Worm (Caenorhabditis elegans) whole organism, young adult: ENCODE data around the gene ZK1037.6.
"Not testable (repeated sequence)": the region's sequence is repeated elsewhere in the genome, so short reads cannot be mapped to it uniquely, and the experiment has no call there.

Experiments used
- B0019.2 ChIP-seq: fragments of 200-800 bp; sonication (Bioruptor generic); conservative IDR thresholded peaks from 2 replicates; pipeline ENCODE4 v1.3.6; 2022; ENCODE audit warnings: missing genetic modification reagents, missing genetic modification characterization, missing compliant biosample characterization
- C06A6.2 ChIP-seq: fragments of 200-800 bp; sonication (Bioruptor generic); conservative IDR thresholded peaks from 2 replicates; pipeline ENCODE4 v1.3.6; 2022; ENCODE audit warnings: missing genetic modification characterization, missing compliant biosample characterization
- C17E4.6 ChIP-seq: fragments of 200-800 bp; sonication (Bioruptor generic); IDR thresholded peaks from 2 replicates; pipeline ENCODE4 v1.3.6; 2022; ENCODE audit warnings: missing genetic modification reagents, missing genetic modification characterization, missing compliant biosample characterization
- D2030.7 ChIP-seq: fragments of 200-800 bp; sonication (Bioruptor generic); IDR thresholded peaks from 2 replicates; pipeline ENCODE4 v1.3.6; 2022; ENCODE audit warnings: missing genetic modification reagents, missing genetic modification characterization, missing compliant biosample characterization
- F33H1.4 ChIP-seq: fragments of 200-800 bp; sonication (Bioruptor generic); IDR thresholded peaks from 2 replicates; pipeline ENCODE4 v1.3.6; 2022; ENCODE audit warnings: missing genetic modification reagents, missing genetic modification characterization, missing compliant biosample characterization
- F39B2.1 ChIP-seq: fragments of 200-800 bp; sonication (Bioruptor generic); IDR thresholded peaks from 2 replicates; pipeline ENCODE4 v1.3.6; 2022; ENCODE audit warnings: missing genetic modification reagents, missing genetic modification characterization, missing compliant biosample characterization
- Y53F4B.3 ChIP-seq: fragments of 200-800 bp; sonication (Bioruptor generic); IDR thresholded peaks from 2 replicates; pipeline ENCODE4 v1.3.6; 2022; ENCODE audit warnings: missing genetic modification reagents, missing genetic modification characterization, missing compliant biosample characterization
- Y53G8AR.9 ChIP-seq: fragments of 200-800 bp; sonication (Bioruptor generic); conservative IDR thresholded peaks from 2 replicates; pipeline ENCODE4 v1.3.6; 2022; ENCODE audit warnings: missing genetic modification reagents, missing genetic modification characterization, missing compliant biosample characterization
- Y56A3A.18 ChIP-seq: fragments of 200-800 bp; sonication (Bioruptor generic); IDR thresholded peaks from 2 replicates; pipeline ENCODE4 v1.3.6; 2022; ENCODE audit warnings: missing genetic modification reagents, missing genetic modification characterization, missing compliant biosample characterization
- Y67H2A.10 ChIP-seq: fragments of 200-800 bp; sonication (Bioruptor generic); conservative IDR thresholded peaks from 2 replicates; pipeline ENCODE4 v1.3.6; 2022; ENCODE audit warnings: missing genetic modification reagents, missing genetic modification characterization, missing compliant biosample characterization
- Y79H2A.3 ChIP-seq: fragments of 200-800 bp; sonication (Bioruptor generic); conservative IDR thresholded peaks from 2 replicates; pipeline ENCODE4 v1.3.6; 2022; ENCODE audit warnings: missing genetic modification reagents, missing genetic modification characterization, missing compliant biosample characterization
- Y95B8A.8 ChIP-seq: fragments of 200-800 bp; sonication (Bioruptor generic); IDR thresholded peaks from 2 replicates; pipeline ENCODE4 v1.3.6; 2022; ENCODE audit warnings: missing genetic modification reagents, missing genetic modification characterization, missing compliant biosample characterization
- aptf-3 ChIP-seq: fragments of 200-800 bp; sonication (Bioruptor generic); IDR thresholded peaks from 2 replicates; pipeline ENCODE4 v1.3.6; 2022; ENCODE audit warnings: missing genetic modification characterization, missing compliant biosample characterization
- attf-6 ChIP-seq: fragments of 200-800 bp; sonication (Bioruptor generic); IDR thresholded peaks from 2 replicates; pipeline ENCODE4 v1.3.6; 2022; ENCODE audit warnings: missing genetic modification reagents, missing genetic modification characterization, missing compliant biosample characterization
- bed-2 ChIP-seq: fragments of 200-800 bp; sonication (Bioruptor generic); IDR thresholded peaks from 2 replicates; pipeline ENCODE4 v1.3.6; 2022; ENCODE audit warnings: missing genetic modification reagents, missing genetic modification characterization, missing compliant biosample characterization
- cebp-1 ChIP-seq, 2 experiments: fragments of 200-800 bp in 1 of 2; sonication (Bioruptor generic) in 1 of 2; sonication (generic microtip) in 1 of 2; IDR thresholded peaks in 1 of 2; optimal IDR thresholded peaks in 1 of 2; 2 replicates each; pipeline versions ENCODE4 v1.3.6 to Lab custom; 2017 to 2022; ENCODE audit warnings: missing compliant biosample characterization in 2 of 2, missing genetic modification characterization in 2 of 2, mild to moderate bottlenecking in 1 of 2, missing genetic modification reagents in 1 of 2, moderate library complexity in 1 of 2
- cebp-2 ChIP-seq: fragments of 200-800 bp; sonication (Bioruptor generic); IDR thresholded peaks from 2 replicates; pipeline ENCODE4 v1.3.6; 2022; ENCODE audit warnings: missing genetic modification characterization, missing compliant biosample characterization
- ceh-100 ChIP-seq: fragments of 200-800 bp; sonication (Bioruptor generic); IDR thresholded peaks from 2 replicates; pipeline ENCODE4 v1.3.6; 2022; ENCODE audit warnings: missing genetic modification reagents, missing genetic modification characterization, missing compliant biosample characterization
- ceh-40 ChIP-seq: fragments of 200-800 bp; sonication (Bioruptor generic); IDR thresholded peaks from 2 replicates; pipeline ENCODE4 v1.3.6; 2022; ENCODE audit warnings: missing genetic modification characterization, missing compliant biosample characterization
- ceh-58 ChIP-seq: fragments of 200-800 bp; sonication (Bioruptor generic); IDR thresholded peaks from 2 replicates; pipeline ENCODE4 v1.3.6; 2022; ENCODE audit warnings: missing genetic modification characterization, missing compliant biosample characterization
- ceh-91 ChIP-seq: fragments of 200-800 bp; sonication (Bioruptor generic); IDR thresholded peaks from 2 replicates; pipeline ENCODE4 v1.3.6; 2022; ENCODE audit warnings: missing genetic modification reagents, missing genetic modification characterization, missing compliant biosample characterization
- dox-1 ChIP-seq: fragments of 200-800 bp; sonication (Bioruptor generic); IDR thresholded peaks from 2 replicates; pipeline ENCODE4 v1.3.6; 2022; ENCODE audit warnings: missing genetic modification reagents, missing genetic modification characterization, missing compliant biosample characterization
- dpff-1 ChIP-seq: sonication (generic microtip); optimal IDR thresholded peaks from 2 replicates; lab custom pipeline; 2017; ENCODE audit warnings: mild to moderate bottlenecking, missing genetic modification characterization, missing compliant biosample characterization
- egrh-3 ChIP-seq: fragments of 200-800 bp; sonication (Bioruptor generic); IDR thresholded peaks from 2 replicates; pipeline ENCODE4 v1.3.6; 2022; ENCODE audit warnings: missing genetic modification reagents, missing genetic modification characterization, missing compliant biosample characterization
- ekl-4 ChIP-seq: fragments of 200-800 bp; sonication (Bioruptor generic); IDR thresholded peaks from 2 replicates; pipeline ENCODE4 v1.3.6; 2022; ENCODE audit warnings: missing genetic modification reagents, missing genetic modification characterization, missing compliant biosample characterization
- hmg-1.2 ChIP-seq: fragments of 200-800 bp; sonication (Bioruptor generic); IDR thresholded peaks from 2 replicates; pipeline ENCODE4 v1.3.6; 2022; ENCODE audit warnings: missing genetic modification reagents, missing genetic modification characterization, missing compliant biosample characterization
- hsf-1 ChIP-seq: fragments of 200-800 bp; sonication (Bioruptor generic); IDR thresholded peaks from 2 replicates; pipeline ENCODE4 v1.3.6; 2022; ENCODE audit warnings: missing genetic modification reagents, missing genetic modification characterization, missing compliant biosample characterization
- lin-26 ChIP-seq: fragments of 200-800 bp; sonication (Bioruptor generic); IDR thresholded peaks from 2 replicates; pipeline ENCODE4 v1.3.6; 2022; ENCODE audit warnings: missing genetic modification reagents, missing genetic modification characterization, missing compliant biosample characterization
- lir-1 ChIP-seq: fragments of 200-800 bp; sonication (Bioruptor generic); conservative IDR thresholded peaks from 2 replicates; pipeline ENCODE4 v1.3.6; 2022; ENCODE audit warnings: missing genetic modification reagents, missing genetic modification characterization, missing compliant biosample characterization
- lsl-1 ChIP-seq: fragments of 200-800 bp; sonication (Bioruptor generic); optimal IDR thresholded peaks from 2 replicates; lab custom pipeline; 2018; ENCODE audit warnings: mild to moderate bottlenecking, missing genetic modification characterization, moderate library complexity, missing compliant biosample characterization
- madf-3 ChIP-seq: fragments of 200-800 bp; sonication (Bioruptor generic); IDR thresholded peaks from 2 replicates; pipeline ENCODE4 v1.3.6; 2022; ENCODE audit warnings: missing genetic modification reagents, missing genetic modification characterization, missing compliant biosample characterization
- madf-6 ChIP-seq: fragments of 200-800 bp; sonication (Bioruptor generic); IDR thresholded peaks from 2 replicates; pipeline ENCODE4 v1.3.6; 2022; ENCODE audit warnings: missing genetic modification reagents, missing genetic modification characterization, missing compliant biosample characterization
- mel-28 ChIP-seq: sonication (generic microtip); optimal IDR thresholded peaks from 2 replicates; lab custom pipeline; 2016; ENCODE audit warnings: borderline replicate concordance, mild to moderate bottlenecking, missing genetic modification characterization, missing compliant biosample characterization
- nfyb-1 ChIP-seq: fragments of 200-800 bp; sonication (Bioruptor generic); IDR thresholded peaks from 2 replicates; pipeline ENCODE4 v1.3.6; 2022; ENCODE audit warnings: missing genetic modification reagents, missing genetic modification characterization, missing compliant biosample characterization
- pbrm-1 ChIP-seq: fragments of 200-800 bp; sonication (Bioruptor generic); IDR thresholded peaks from 2 replicates; pipeline ENCODE4 v1.3.6; 2022; ENCODE audit warnings: missing genetic modification reagents, missing genetic modification characterization, missing compliant biosample characterization
- rcor-1 ChIP-seq: fragments of 200-800 bp; sonication (Bioruptor generic); IDR thresholded peaks from 2 replicates; pipeline ENCODE4 v1.3.6; 2022; ENCODE audit warnings: missing genetic modification reagents, missing genetic modification characterization, missing compliant biosample characterization
- rpc-1 ChIP-seq, 2 experiments: fragments of 150-350 bp in 1 of 2; sonication (generic microtip) in 1 of 2; optimal IDR thresholded peaks; 2 replicates each; lab custom pipeline; 2014 to 2018; ENCODE audit warnings: missing biosample characterization in 1 of 2, missing genetic modification characterization in 1 of 2, missing genetic modification reagents in 1 of 2, missing genotype in 1 of 2
- tbp1 ChIP-seq: fragments of 200-800 bp; sonication (Bioruptor generic); optimal IDR thresholded peaks from 2 replicates; lab custom pipeline; 2018; ENCODE audit warnings: mild to moderate bottlenecking, missing genetic modification characterization, missing compliant biosample characterization
- ztf-25 ChIP-seq: fragments of 200-800 bp; sonication (Bioruptor generic); IDR thresholded peaks from 2 replicates; pipeline ENCODE4 v1.3.6; 2022; ENCODE audit warnings: missing genetic modification reagents, missing genetic modification characterization, missing compliant biosample characterization
- ztf-28 ChIP-seq: fragments of 200-800 bp; sonication (Bioruptor generic); IDR thresholded peaks from 2 replicates; pipeline ENCODE4 v1.3.6; 2022; ENCODE audit warnings: missing genetic modification reagents, missing genetic modification characterization, missing compliant biosample characterization

The ZK1037.6 gene

DNA sequence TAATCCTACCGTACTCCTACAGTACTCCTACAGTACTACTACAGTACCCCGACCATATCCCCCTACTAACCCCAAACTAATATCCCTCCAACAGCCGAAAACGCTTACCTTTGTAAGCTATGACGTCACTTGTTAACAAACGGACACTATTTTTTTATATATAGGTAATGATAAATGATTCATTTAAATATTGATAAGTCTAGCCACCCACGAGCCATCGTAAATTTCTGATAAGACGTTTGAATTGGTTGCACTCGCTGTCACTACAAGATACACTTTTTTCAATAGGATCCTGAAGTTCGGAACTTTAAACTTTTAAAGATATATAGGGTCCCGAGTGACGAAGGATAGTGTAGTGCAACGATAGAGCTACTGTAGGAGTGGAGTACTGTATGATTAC lies 4.9 kb downstream of the ZK1037.6 start, which contains the start of gene nhr-247:
nhr-247 (plus strand) TSS at position 330 of the 400 bp plus-strand sequence.
- TF ChIP-seq dpff-1; lir-1; C06A6.2 (GFP tag; lab: Robert Waterston, UW): not testable (repeated sequence)

DNA sequence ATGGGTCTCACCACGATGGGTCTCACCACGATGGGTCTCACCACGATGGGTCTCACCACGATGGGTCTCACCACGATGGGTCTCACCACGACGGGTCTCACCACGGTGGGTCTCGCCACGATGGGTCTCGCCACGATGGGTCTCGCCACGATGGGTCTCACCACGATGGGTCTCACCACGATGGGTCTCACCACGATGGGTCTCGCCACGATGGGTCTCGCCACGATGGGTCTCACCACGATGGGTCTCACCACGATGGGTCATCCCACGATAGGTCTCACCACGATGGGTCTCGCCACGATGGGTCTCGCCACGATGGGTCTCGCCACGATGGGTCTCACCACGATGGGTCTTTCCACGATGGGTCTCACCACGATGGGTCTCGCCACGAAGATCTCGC lies 5.7 kb downstream of the ZK1037.6 start:
- TF ChIP-seq ztf-28 (GFP tag; lab: Robert Waterston, UW) (0 out of 2 replicates have a peak, but pooled peaks have one; percentile 7), egrh-3 (GFP tag; lab: Robert Waterston, UW) (peak; percentile 80), F33H1.4 (GFP tag; lab: Robert Waterston, UW) (peak; percentile 68)

DNA sequence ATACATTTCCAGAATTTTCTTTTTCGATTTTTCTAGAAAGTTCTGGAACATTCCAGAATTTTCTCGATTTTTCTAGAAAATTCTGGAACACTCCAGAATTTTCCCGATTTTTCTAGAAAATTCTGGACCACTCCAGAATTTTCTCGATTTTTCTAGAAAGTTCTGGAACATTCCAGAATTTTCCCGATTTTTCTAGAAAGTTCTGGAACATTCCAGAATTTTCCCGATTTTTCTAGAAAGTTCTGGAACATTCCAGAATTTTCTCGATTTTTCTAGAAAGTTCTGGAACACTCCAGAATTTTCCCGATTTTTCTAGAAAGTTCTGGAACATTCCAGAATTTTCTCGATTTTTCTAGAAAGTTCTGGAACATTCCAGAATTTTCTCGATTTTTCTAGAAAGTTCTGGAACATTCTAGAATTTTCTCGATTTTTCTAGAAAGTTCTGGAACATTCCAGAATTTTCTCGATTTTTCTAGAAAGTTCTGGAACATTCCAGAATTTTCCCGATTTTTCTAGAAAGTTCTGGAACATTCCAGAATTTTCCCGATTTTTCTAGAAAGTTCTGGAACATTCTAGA lies 6.8 kb downstream of the ZK1037.6 start:
- TF ChIP-seq cebp-2: 0 out of 2 replicates have a peak, but pooled peaks have one; percentile 22
- TF ChIP-seq F39B2.1 (GFP tag; lab: Robert Waterston, UW): peak; percentile 79
- TF ChIP-seq hmg-1.2 (GFP tag; lab: Robert Waterston, UW): 0 out of 2 replicates have a peak, but pooled peaks have one; percentile 13
- 0 out of 2 replicates have a peak, but pooled peaks have one; percentile 32 for TF ChIP-seq ceh-91 (GFP tag; lab: Robert Waterston, UW)
- peak; percentile 93 for TF ChIP-seq madf-3 (GFP tag; lab: Robert Waterston, UW)
- peak; percentile 94 for TF ChIP-seq ceh-58
- TF ChIP-seq rcor-1 (GFP tag; lab: Robert Waterston, UW): peak; percentile 87
- TF ChIP-seq attf-6: peak; percentile 82
- TF ChIP-seq ekl-4 (GFP tag; lab: Robert Waterston, UW): peak; percentile 95
- peak; percentile 77 for TF ChIP-seq ceh-100
- TF ChIP-seq lin-26 (GFP tag; lab: Robert Waterston, UW): peak; percentile 83; the same call in 1 of the 2 replicates
- peak; percentile 83 for TF ChIP-seq Y56A3A.18
- peak; percentile 76; the same call in 1 of the 2 replicates for TF ChIP-seq Y53G8AR.9 (GFP tag; lab: Robert Waterston, UW)
- peak; percentile 15 for TF ChIP-seq mel-28 (tag; lab: Kevin White, UChicago)
- peak; percentile 88 for TF ChIP-seq aptf-3 (GFP tag; lab: Robert Waterston, UW)
- peak; percentile 88 for TF ChIP-seq Y79H2A.3 (GFP tag; lab: Robert Waterston, UW)
- peak; percentile 57; the same call in 1 of the 2 replicates for TF ChIP-seq cebp-1 (GFP tag; IDR thresholded peaks at IDR 0.05; lab: Robert Waterston, UW)
- TF ChIP-seq cebp-1, rpc-1 (tag; optimal IDR thresholded peaks at IDR 0.05; lab: Kevin White, UChicago): not testable (repeated sequence)
- peak; percentile 86 for TF ChIP-seq nfyb-1 (GFP tag; lab: Robert Waterston, UW)
- peak; percentile 69 for TF ChIP-seq Y53F4B.3
- peak; percentile 95 for TF ChIP-seq ceh-40 (GFP tag; lab: Robert Waterston, UW)
- 0 out of 2 replicates have a peak, but pooled peaks have one; percentile 47 for TF ChIP-seq Y67H2A.10 (GFP tag; lab: Robert Waterston, UW)
- 0 out of 2 replicates have a peak, but pooled peaks have one; percentile 17 for TF ChIP-seq bed-2 (GFP tag; lab: Robert Waterston, UW)
- peak; percentile 39; the same call in 1 of the 2 replicates for TF ChIP-seq C17E4.6 (GFP tag; lab: Robert Waterston, UW)
- peak; percentile 85; the same call in 1 of the 2 replicates for TF ChIP-seq D2030.7 (GFP tag; lab: Robert Waterston, UW)
- TF ChIP-seq dox-1 (GFP tag; lab: Robert Waterston, UW): peak; percentile 99
- TF ChIP-seq egrh-3 (GFP tag; lab: Robert Waterston, UW): peak; percentile 96
- peak; percentile 99 for TF ChIP-seq hsf-1 (GFP tag; lab: Robert Waterston, UW)
- TF ChIP-seq ztf-25 (GFP tag; lab: Robert Waterston, UW): peak; percentile 42; the same call in 1 of the 2 replicates
- peak; percentile 73; the same call in 1 of the 2 replicates for TF ChIP-seq ztf-28 (GFP tag; lab: Robert Waterston, UW)
- TF ChIP-seq Y95B8A.8 (GFP tag; lab: Robert Waterston, UW): peak; percentile 87; the same call in 1 of the 2 replicates
- peak; percentile 87 for TF ChIP-seq pbrm-1 (GFP tag; lab: Robert Waterston, UW)
- peak; percentile 26 for TF ChIP-seq rpc-1 (optimal IDR thresholded peaks at IDR 0.05; lab: Kevin White, UChicago)
- peak; percentile 23; the same call in 1 of the 2 replicates for TF ChIP-seq F33H1.4 (GFP tag; lab: Robert Waterston, UW)
- TF ChIP-seq lsl-1 (GFP tag; lab: Kevin White, UChicago): peak; percentile 16
- TF ChIP-seq tbp1 (GFP tag; lab: Kevin White, UChicago): peak; percentile 9
- TF ChIP-seq madf-6 (GFP tag; lab: Robert Waterston, UW): peak; percentile 83
- peak; percentile 50; the same call in 1 of the 2 replicates for TF ChIP-seq B0019.2 (GFP tag; lab: Robert Waterston, UW)
